Worm (Caenorhabditis elegans) whole organism, mixed stage, embryonic: ENCODE measurements around the gene dbn-1.

Source experiments
- elt-3 ChIP-seq: fragments of 150-350 bp; optimal IDR thresholded peaks from 2 replicates; lab custom pipeline; 2014; ENCODE audit warnings: missing biosample characterization, missing genetic modification characterization
- lsy-2 ChIP-seq: fragments of 150-350 bp; optimal IDR thresholded peaks from 2 replicates; lab custom pipeline; 2014; ENCODE audit warnings: missing biosample characterization, missing genetic modification characterization
- mab-5 ChIP-seq: fragments of 150-350 bp; optimal IDR thresholded peaks from 2 replicates; lab custom pipeline; 2014; ENCODE audit warnings: missing biosample characterization, missing genetic modification characterization
- nhr-12 ChIP-seq: fragments of 150-350 bp; optimal IDR thresholded peaks from 2 replicates; lab custom pipeline; 2014; ENCODE audit warnings: missing biosample characterization, missing genetic modification characterization
- nhr-237 ChIP-seq: fragments of 150-350 bp; optimal IDR thresholded peaks from 2 replicates; lab custom pipeline; 2014; ENCODE audit warnings: missing biosample characterization, missing genetic modification characterization
- nhr-28 ChIP-seq: fragments of 150-350 bp; optimal IDR thresholded peaks from 2 replicates; lab custom pipeline; 2014; ENCODE audit warnings: missing biosample characterization, missing genetic modification characterization
- snpc-4 ChIP-seq: fragments of 150-350 bp; optimal IDR thresholded peaks from 2 replicates; lab custom pipeline; 2014; ENCODE audit warnings: missing biosample characterization, missing genetic modification characterization
- sptf-1 ChIP-seq: sonication (generic microtip); optimal IDR thresholded peaks from 2 replicates; lab custom pipeline; 2017; ENCODE audit warnings: mild to moderate bottlenecking, missing genetic modification characterization, moderate library complexity, missing compliant biosample characterization
- unc-62 ChIP-seq: fragments of 150-350 bp; optimal IDR thresholded peaks from 2 replicates; lab custom pipeline; 2014; ENCODE audit warnings: missing biosample characterization, missing genetic modification reagents, missing genetic modification characterization
- zip-8 ChIP-seq: fragments of 150-350 bp; optimal IDR thresholded peaks from 2 replicates; lab custom pipeline; 2014; ENCODE audit warnings: missing biosample characterization, missing genetic modification characterization
- ztf-11 ChIP-seq: fragments of 150-350 bp; optimal IDR thresholded peaks from 2 replicates; lab custom pipeline; 2014; ENCODE audit warnings: missing biosample characterization, missing genetic modification characterization

DNA sequence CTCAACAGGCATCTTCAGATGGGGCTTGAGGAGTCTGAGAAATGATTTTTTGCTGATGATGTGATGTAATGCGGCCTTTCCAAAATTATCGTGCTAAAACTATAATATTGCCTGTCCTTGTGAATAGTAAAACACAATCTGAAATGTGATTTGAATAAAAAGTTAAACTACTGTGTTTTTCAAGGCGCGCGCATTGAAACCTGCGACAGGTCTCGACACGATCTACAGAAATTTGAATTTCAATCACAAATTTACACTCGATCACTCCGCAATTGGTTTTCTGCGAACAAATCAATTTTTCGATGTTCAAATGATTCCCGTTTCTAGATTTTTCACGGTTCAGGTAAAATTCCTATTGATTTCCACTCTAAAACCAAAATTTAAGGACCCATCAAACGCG, 6.2 kb downstream of the dbn-1 start, which contains the start of gene toca-2:
- TF ChIP-seq nhr-237 = no peak
- no peak for TF ChIP-seq lsy-2 (tag; lab: Kevin White, UChicago)
- no peak for TF ChIP-seq mab-5 (tag; lab: Kevin White, UChicago)
- no peak for TF ChIP-seq ztf-11
- TF ChIP-seq elt-3 (tag; lab: Kevin White, UChicago) = no peak
- TF ChIP-seq nhr-28 (tag; lab: Kevin White, UChicago) = no peak
- no peak for TF ChIP-seq sptf-1
- TF ChIP-seq zip-8 (tag; lab: Kevin White, UChicago) = no peak
- no peak for TF ChIP-seq nhr-12 (tag; lab: Kevin White, UChicago)
- TF ChIP-seq unc-62 = no peak
- no peak for TF ChIP-seq snpc-4
